Fruit fly (Drosophila melanogaster) whole organism, adult: Measurements from ENCODE around the gene Wdfy2.
A peak's percentile ranks its signal among the peaks of the same experiment; 100 is the strongest.

Experiments
- CG11617 ChIP-seq: fragments of 200-800 bp; sonication (Bioruptor generic); optimal IDR thresholded peaks from 2 replicates; lab custom pipeline; 2017; ENCODE audit warnings: mild to moderate bottlenecking, missing biosample characterization, missing genetic modification reagents, missing genetic modification characterization
- CG12768 ChIP-seq: fragments of 200-800 bp; sonication (Bioruptor generic); optimal IDR thresholded peaks from 2 replicates; lab custom pipeline; 2017; ENCODE audit warnings: missing biosample characterization, missing genetic modification characterization, mild to moderate bottlenecking, moderate library complexity, missing genetic modification reagents
- CG14711 ChIP-seq: fragments of 200-800 bp; sonication (Bioruptor generic); optimal IDR thresholded peaks from 2 replicates; lab custom pipeline; 2018; ENCODE audit warnings: missing biosample characterization, mild to moderate bottlenecking, missing genetic modification characterization, moderate library complexity
- CG1620 ChIP-seq: fragments of 200-800 bp; sonication (Bioruptor generic); optimal IDR thresholded peaks from 2 replicates; lab custom pipeline; 2016; ENCODE audit warnings: missing biosample characterization, missing genetic modification characterization
- CG33017 ChIP-seq: fragments of 200-800 bp; sonication (Bioruptor generic); optimal IDR thresholded peaks from 2 replicates; lab custom pipeline; 2018; ENCODE audit warnings: missing biosample characterization, mild to moderate bottlenecking, missing genetic modification characterization, moderate library complexity
- CG5204 ChIP-seq: fragments of 200-800 bp; sonication (Bioruptor generic); optimal IDR thresholded peaks from 2 replicates; lab custom pipeline; 2016; ENCODE audit warnings: missing biosample characterization, missing genetic modification characterization
- CG7045 ChIP-seq: fragments of 200-800 bp; sonication (Bioruptor generic); optimal IDR thresholded peaks from 2 replicates; lab custom pipeline; 2017; ENCODE audit warnings: missing biosample characterization, mild to moderate bottlenecking, missing genetic modification characterization
- CG7101 ChIP-seq: fragments of 200-800 bp; sonication (Bioruptor generic); optimal IDR thresholded peaks from 2 replicates; lab custom pipeline; 2018; ENCODE audit warnings: missing biosample characterization, mild to moderate bottlenecking, missing genetic modification characterization, moderate library complexity
- Clk ChIP-seq: fragments of 200-800 bp; sonication (Bioruptor generic); optimal IDR thresholded peaks from 2 replicates; lab custom pipeline; 2017; ENCODE audit warnings: missing biosample characterization, missing genetic modification characterization
- Crg-1 ChIP-seq: fragments of 200-800 bp; sonication (Bioruptor generic); optimal IDR thresholded peaks from 2 replicates; lab custom pipeline; 2016; ENCODE audit warnings: missing biosample characterization, missing genetic modification characterization
- Hr96 ChIP-seq: fragments of 200-800 bp; sonication (Bioruptor generic); optimal IDR thresholded peaks from 2 replicates; lab custom pipeline; 2016; ENCODE audit warnings: missing biosample characterization, missing genetic modification characterization
- Mnt ChIP-seq: fragments of 200-800 bp; sonication (Bioruptor generic); optimal IDR thresholded peaks from 2 replicates; lab custom pipeline; 2016; ENCODE audit warnings: missing biosample characterization, mild to moderate bottlenecking, missing genetic modification characterization
- bab1 ChIP-seq: fragments of 200-800 bp; sonication (Bioruptor generic); optimal IDR thresholded peaks from 3 replicates; lab custom pipeline; 2019; ENCODE audit warnings: missing biosample characterization, mild to moderate bottlenecking, missing genetic modification characterization, moderate library complexity
- cic ChIP-seq: fragments of 200-800 bp; sonication (Bioruptor generic); optimal IDR thresholded peaks from 2 replicates; lab custom pipeline; 2017; ENCODE audit warnings: missing biosample characterization, mild to moderate bottlenecking, missing genetic modification characterization, moderate library complexity
- cnc ChIP-seq, 2 experiments: fragments of >200 bp; optimal IDR thresholded peaks; 2 replicates each; lab custom pipeline; 2017
- kay ChIP-seq: fragments of 200-800 bp; sonication (Bioruptor generic); peaks from one replicate; lab custom pipeline; 2016; ENCODE audit warnings: missing biosample characterization, missing genetic modification characterization, borderline replicate concordance
- ovo ChIP-seq: fragments of 200-800 bp; sonication (Bioruptor generic); optimal IDR thresholded peaks from 2 replicates; lab custom pipeline; 2016; ENCODE audit warnings: missing biosample characterization, missing genetic modification characterization
- pad ChIP-seq: fragments of 200-800 bp; sonication (Bioruptor generic); optimal IDR thresholded peaks from 3 replicates; lab custom pipeline; 2017; ENCODE audit warnings: missing biosample characterization, missing genetic modification characterization, mild to moderate bottlenecking, moderate library complexity, missing genetic modification reagents
- tj ChIP-seq: fragments of 200-800 bp; sonication (Bioruptor generic); optimal IDR thresholded peaks from 3 replicates; lab custom pipeline; 2017; ENCODE audit warnings: missing biosample characterization, mild to moderate bottlenecking, missing genetic modification characterization, moderate library complexity
- toe ChIP-seq: fragments of 200-800 bp; sonication (Bioruptor generic); optimal IDR thresholded peaks from 2 replicates; lab custom pipeline; 2016; ENCODE audit warnings: missing biosample characterization, missing genetic modification characterization

Wdfy2 gene

DNA sequence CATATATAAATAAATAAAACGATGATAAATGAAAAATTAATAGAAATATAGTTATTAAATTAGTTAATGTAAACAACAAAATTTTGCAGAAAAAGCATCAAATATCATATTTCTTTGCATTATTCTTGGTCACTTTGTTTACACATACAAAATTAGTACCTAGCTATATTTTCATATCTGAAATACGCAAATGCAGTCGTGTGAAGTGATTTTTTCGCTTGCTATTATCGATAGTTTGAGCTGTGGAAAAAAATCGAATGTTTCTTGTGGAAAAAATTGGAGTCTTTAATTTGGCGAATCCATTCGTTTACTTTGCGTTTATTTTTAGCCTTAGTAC is 26.6 kb upstream of the Wdfy2 start, which contains the start of gene Cnot4:
Gene Cnot4 (plus strand): TSS at position 229 of the 337 bp plus-strand sequence.
- TF ChIP-seq ovo (GFP tag; lab: Kevin White, UChicago) (no peak), CG33017 (no peak), CG7101 (tag; lab: Kevin White, UChicago) (no peak), CG12768 (GFP tag; lab: Kevin White, UChicago) (no peak), CG11617 (no peak), bab1 (GFP tag; lab: Kevin White, UChicago) (no peak), cic (GFP tag; lab: Kevin White, UChicago) (no peak), Mnt (GFP tag; lab: Kevin White, UChicago) (no peak), Crg-1 (GFP tag; lab: Kevin White, UChicago) (no peak), CG7045 (GFP tag; lab: Kevin White, UChicago) (no peak), toe (no peak), Clk (GFP tag; lab: Kevin White, UChicago) (no peak), CG1620 (no peak), Hr96 (no peak), CG5204 (GFP tag; lab: Kevin White, UChicago) (no peak)

DNA sequence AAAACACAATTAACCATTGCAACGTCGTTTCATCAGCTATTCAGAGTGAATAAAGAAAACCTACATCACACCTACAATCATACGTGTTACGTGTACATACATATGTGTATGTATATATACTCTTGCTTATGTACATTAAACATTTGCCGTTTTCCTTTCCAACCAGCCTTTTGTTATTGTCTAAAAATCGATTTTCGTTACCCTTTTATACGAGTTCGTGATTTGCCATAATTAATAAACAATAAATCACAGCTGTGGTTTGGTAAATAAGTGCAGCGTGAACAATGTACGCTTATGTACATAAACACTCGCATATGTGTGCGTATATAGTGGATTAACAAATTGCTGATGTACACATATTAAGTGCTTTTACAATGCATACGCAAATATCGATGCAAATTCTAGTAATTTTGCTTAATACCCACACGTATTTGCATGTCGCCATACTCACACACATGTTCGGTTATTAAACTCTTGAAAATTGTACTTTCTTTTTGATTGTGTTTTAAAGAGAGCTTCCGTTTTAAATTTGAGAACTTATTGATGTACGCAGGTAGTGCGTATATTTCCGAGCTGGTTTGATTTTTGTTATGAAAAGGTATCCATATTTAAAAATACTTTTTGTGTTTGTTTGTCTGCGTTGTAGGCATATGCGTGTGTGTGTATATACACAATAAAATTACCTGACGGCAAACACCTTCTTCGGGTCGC is 26.1 kb upstream of the Wdfy2 start:
- peak; percentile 65 for TF ChIP-seq Mnt (GFP tag; lab: Kevin White, UChicago)
- no peak for TF ChIP-seq CG5204 (GFP tag; lab: Kevin White, UChicago)
- TF ChIP-seq cic (GFP tag; lab: Kevin White, UChicago) = peak; percentile 59
- TF ChIP-seq kay (GFP tag; lab: Kevin White, UChicago) = peak; percentile 99
- peak; percentile 84 for TF ChIP-seq tj (GFP tag; lab: Kevin White, UChicago)

DNA sequence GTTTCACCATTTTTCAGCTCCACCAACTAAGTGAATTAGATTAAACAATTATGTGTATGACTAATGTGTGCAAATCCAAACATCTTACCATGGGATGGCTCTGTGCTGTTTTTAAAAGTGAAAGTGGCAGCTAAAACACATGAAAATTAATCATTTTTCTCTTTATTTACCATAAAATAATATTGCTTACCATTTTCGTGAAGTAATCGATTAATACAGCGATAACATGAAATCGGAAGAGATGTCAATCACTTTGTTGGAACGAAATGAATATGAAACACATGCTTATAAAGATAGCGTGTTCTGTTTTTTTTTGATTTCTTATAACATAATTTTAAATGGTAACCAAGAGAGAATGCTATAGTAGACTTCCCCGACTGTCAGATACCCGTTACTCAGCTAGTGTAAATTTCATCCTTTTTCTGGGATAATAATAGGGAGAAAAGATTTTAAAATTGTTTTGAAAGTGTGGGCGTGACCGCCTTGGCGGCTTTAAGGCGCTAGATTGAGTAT is 19.2 kb upstream of the Wdfy2 start:
- no peak for TF ChIP-seq CG14711 (tag; lab: Kevin White, UChicago)
- TF ChIP-seq ovo (GFP tag; lab: Kevin White, UChicago) = no peak
- no peak for TF ChIP-seq CG11617
- TF ChIP-seq CG33017 = no peak
- TF ChIP-seq kay (GFP tag; lab: Kevin White, UChicago) = peak; percentile 86
- no peak for TF ChIP-seq CG5204 (GFP tag; lab: Kevin White, UChicago)
- TF ChIP-seq CG1620 = no peak
- TF ChIP-seq Mnt (GFP tag; lab: Kevin White, UChicago) = no peak
- TF ChIP-seq Crg-1 (GFP tag; lab: Kevin White, UChicago) = no peak
- peak; percentile 39 for TF ChIP-seq bab1 (GFP tag; lab: Kevin White, UChicago)

DNA sequence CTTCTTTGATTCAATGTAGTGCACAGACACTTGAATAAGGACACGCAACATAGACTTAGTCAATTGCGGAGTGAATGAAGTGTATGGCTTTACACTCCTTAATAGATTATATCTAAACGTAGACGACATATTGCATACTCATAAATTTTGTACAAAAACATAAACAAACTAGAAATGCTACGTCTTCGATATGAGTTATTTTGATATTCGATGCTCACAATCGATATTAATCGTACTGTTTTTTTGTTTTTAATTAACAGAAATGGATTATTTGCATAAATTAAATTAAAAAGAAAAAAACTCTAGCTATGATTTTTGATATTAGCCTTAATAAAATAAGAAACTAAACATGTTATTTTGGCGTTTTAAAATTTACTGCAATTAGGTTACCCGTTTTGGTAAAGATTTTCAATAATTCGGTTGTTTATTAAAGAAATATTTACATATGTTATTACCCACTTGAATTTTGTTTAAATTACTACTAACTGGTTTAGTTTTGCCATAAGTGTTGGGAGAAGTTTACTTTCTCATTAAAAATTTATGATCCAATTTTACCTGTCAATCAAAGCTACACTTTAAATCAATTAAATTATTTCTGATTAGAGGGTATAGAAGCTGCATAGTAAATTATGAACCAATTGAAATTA is 18.0 kb upstream of the Wdfy2 start, which contains the start of the genes CG17768, LSm-4 and Ir31a:
Gene CG17768 (minus strand): TSS at position 196 of the 647 bp plus-strand sequence.
Gene LSm-4 (minus strand): TSS at position 196 of the 647 bp plus-strand sequence.
Gene Ir31a (plus strand): TSS at position 558 of the 647 bp plus-strand sequence.
- no peak for TF ChIP-seq CG1620
- no peak for TF ChIP-seq CG12768 (GFP tag; lab: Kevin White, UChicago)
- no peak for TF ChIP-seq CG33017
- TF ChIP-seq Clk (GFP tag; lab: Kevin White, UChicago) = no peak
- TF ChIP-seq kay (GFP tag; lab: Kevin White, UChicago) = no peak
- TF ChIP-seq CG7045 (GFP tag; lab: Kevin White, UChicago) = no peak

DNA sequence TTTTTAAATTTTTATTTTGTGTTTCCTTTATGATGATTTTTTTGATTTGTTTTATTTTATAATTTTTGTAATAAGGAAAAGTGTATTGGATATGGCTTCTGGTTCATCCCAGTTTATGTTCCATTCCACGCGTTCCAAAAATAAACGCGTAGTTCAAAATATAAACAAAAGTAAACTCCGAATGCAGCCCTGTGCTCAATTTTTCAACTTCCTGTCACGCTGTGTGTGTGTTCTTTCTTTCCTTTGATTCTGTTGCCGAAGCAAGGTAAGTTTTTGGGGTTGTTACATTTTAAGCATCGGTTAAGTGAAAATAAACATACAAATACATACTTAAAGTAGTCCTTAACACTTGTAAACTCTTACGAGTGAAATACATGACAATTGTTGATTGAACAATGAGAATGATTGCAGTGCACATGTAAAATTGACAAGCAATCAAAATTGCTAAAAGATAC is 14.9 kb upstream of the Wdfy2 start, which contains the start of the genes Ip259 and RpS27A:
Gene Ip259 (plus strand): TSS at position 231 of the 455 bp plus-strand sequence.
Gene RpS27A (plus strand): TSS at position 231 of the 455 bp plus-strand sequence.
- no peak for TF ChIP-seq cnc (optimal IDR thresholded peaks at IDR 0.05; lab: Kevin White, UChicago)
- no peak for TF ChIP-seq cic (GFP tag; lab: Kevin White, UChicago)
- no peak for TF ChIP-seq CG5204 (GFP tag; lab: Kevin White, UChicago)
- TF ChIP-seq kay (GFP tag; lab: Kevin White, UChicago) = peak; percentile 54
- TF ChIP-seq CG12768 (GFP tag; lab: Kevin White, UChicago) = peak; percentile 80
- TF ChIP-seq CG33017 = peak; percentile 59
- peak; percentile 83 for TF ChIP-seq CG1620
- peak; percentile 73 for TF ChIP-seq bab1 (GFP tag; lab: Kevin White, UChicago)
- no peak for TF ChIP-seq ovo (GFP tag; lab: Kevin White, UChicago)
- peak; percentile 87 for TF ChIP-seq CG7101 (tag; lab: Kevin White, UChicago)
- TF ChIP-seq CG11617 = peak; percentile 86
- peak; percentile 74 for TF ChIP-seq Clk (GFP tag; lab: Kevin White, UChicago)
- peak; percentile 60 for TF ChIP-seq CG14711 (tag; lab: Kevin White, UChicago)
- peak; percentile 83 for TF ChIP-seq Crg-1 (GFP tag; lab: Kevin White, UChicago)
- peak; percentile 53 for TF ChIP-seq tj (GFP tag; lab: Kevin White, UChicago)
- TF ChIP-seq Mnt (GFP tag; lab: Kevin White, UChicago) = peak; percentile 90
- no peak for TF ChIP-seq toe
- TF ChIP-seq pad = peak; percentile 64
- peak; percentile 80 for TF ChIP-seq CG7045 (GFP tag; lab: Kevin White, UChicago)
- TF ChIP-seq Hr96 = no peak
